Fruit fly (Drosophila melanogaster): ENCODE measurements around the gene CG1924.

- no peak for TF ChIP-seq CG8478 (optimal IDR thresholded peaks at IDR 0.05)
- no peak for TF ChIP-seq CTCF (optimal IDR thresholded peaks at IDR 0.05)
These were observed at the start of gene CG1924 for dm6 chrX:12178526-12178925.

Measured in S2 (cell line).